Worm (Caenorhabditis elegans) whole organism, L4 larva: Measurements from ENCODE around the gene lec-6.

ENCODE experiments used
- F49E8.2 ChIP-seq: sonication (generic microtip); optimal IDR thresholded peaks from 2 replicates; lab custom pipeline; 2016; ENCODE audit warnings: missing compliant biosample characterization, mild to moderate bottlenecking, missing genetic modification characterization, borderline replicate concordance
- ama-1 ChIP-seq: fragments of 150-350 bp; optimal IDR thresholded peaks from 2 replicates; lab custom pipeline; 2014; ENCODE audit warnings: inconsistent platforms, mixed read lengths
- ceh-82 ChIP-seq: sonication (generic microtip); optimal IDR thresholded peaks from 2 replicates; lab custom pipeline; 2017; ENCODE audit warnings: missing biosample characterization, missing genetic modification characterization
- lsy-2 ChIP-seq, 2 experiments: fragments of 150-350 bp in 1 of 2; sonication (generic microtip) in 1 of 2; optimal IDR thresholded peaks; 2 replicates each; lab custom pipeline; 2014 to 2017; ENCODE audit warnings: missing biosample characterization in 2 of 2, missing genetic modification characterization in 2 of 2
- nhr-28 ChIP-seq: fragments of 150-350 bp; optimal IDR thresholded peaks from 2 replicates; lab custom pipeline; 2014; ENCODE audit warnings: missing biosample characterization, missing genetic modification characterization
- nhr-6 ChIP-seq: fragments of 150-350 bp; optimal IDR thresholded peaks from 2 replicates; lab custom pipeline; 2014; ENCODE audit warnings: missing biosample characterization, missing genetic modification characterization
- pqm-1 ChIP-seq: sonication (generic microtip); optimal IDR thresholded peaks from 2 replicates; lab custom pipeline; 2017; ENCODE audit warnings: missing biosample characterization, missing genetic modification characterization
- sdz-12 ChIP-seq: fragments of 200-800 bp; sonication (Bioruptor generic); optimal IDR thresholded peaks from 2 replicates; lab custom pipeline; 2018; ENCODE audit warnings: mild to moderate bottlenecking, missing genetic modification characterization, missing compliant biosample characterization
- snpc-4 ChIP-seq: fragments of 150-350 bp; optimal IDR thresholded peaks from 2 replicates; lab custom pipeline; 2014; ENCODE audit warnings: missing biosample characterization, missing genetic modification characterization

DNA sequence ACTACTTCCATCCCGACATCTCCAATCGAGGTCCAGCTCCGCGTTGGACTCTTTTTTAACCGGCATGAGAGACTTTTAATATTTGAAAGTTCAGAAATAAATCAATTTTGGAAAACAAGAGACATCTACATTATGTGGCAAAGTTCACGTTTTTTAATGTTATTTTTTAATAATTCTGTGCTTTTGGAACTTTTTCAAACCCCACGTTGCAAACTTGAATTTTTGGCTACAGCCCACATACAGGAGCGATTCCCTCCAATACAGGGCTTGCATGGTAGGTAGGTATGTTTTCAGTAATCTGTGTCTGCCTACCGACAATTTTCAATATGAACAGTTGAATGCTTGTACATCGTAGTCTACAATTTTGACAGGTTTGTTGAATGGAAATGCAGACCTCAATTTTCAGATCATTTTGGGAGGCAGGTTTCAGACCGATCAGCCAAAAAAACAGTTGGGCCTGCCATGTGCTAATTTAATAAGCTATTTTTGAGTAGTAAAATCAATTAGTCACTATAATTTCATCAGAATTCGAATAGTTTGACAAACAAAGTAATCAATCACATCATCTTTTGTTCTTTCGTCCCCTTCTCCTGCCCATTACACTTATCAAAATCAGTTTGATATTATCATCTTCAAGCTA is 5.4 kb upstream of the lec-6 start, which contains the start of the genes Y55B1AR.4 and ttr-7:
- TF ChIP-seq nhr-28 (tag; lab: Kevin White, UChicago) (no peak), pqm-1 (tag; lab: Kevin White, UChicago) (no peak), lsy-2 (tag; optimal IDR thresholded peaks at IDR 0.05; lab: Kevin White, UChicago) (no peak), ama-1 (no peak), sdz-12 (GFP tag; lab: Kevin White, UChicago) (no peak), ceh-82 (tag; lab: Kevin White, UChicago) (no peak), F49E8.2 (tag; lab: Kevin White, UChicago) (no peak), nhr-6 (no peak), snpc-4 (tag; lab: Kevin White, UChicago) (no peak)
